Worm (Caenorhabditis elegans): ENCODE measurements around the gene fbxa-220.

fbxa-220 gene

ce11 chrIII:11474674-11475306 lies 9.2 kb downstream of the fbxa-220 start:
- TF ChIP-seq ZK546.5 (tag; optimal IDR thresholded peaks at IDR 0.05) (no peak), elt-1 (tag; optimal IDR thresholded peaks at IDR 0.05) (no peak), mdl-1 (tag; optimal IDR thresholded peaks at IDR 0.05) (no peak), ama-1 (optimal IDR thresholded peaks at IDR 0.05) (no peak)

- TF ChIP-seq nhr-23 (tag; optimal IDR thresholded peaks at IDR 0.05) (no peak), nhr-10 (tag; optimal IDR thresholded peaks at IDR 0.05) (no peak), ztf-1 (GFP tag; conservative IDR thresholded peaks at IDR 0.05) (no peak), ama-1 (optimal IDR thresholded peaks at IDR 0.05) (no peak), aly-2 (tag; optimal IDR thresholded peaks at IDR 0.05) (no peak), sma-3 (GFP tag; optimal IDR thresholded peaks at IDR 0.05) (no peak), nhr-12 (tag; optimal IDR thresholded peaks at IDR 0.05) (no peak), lsy-2 (tag; optimal IDR thresholded peaks at IDR 0.05) (no peak), elt-3 (tag; optimal IDR thresholded peaks at IDR 0.05) (no peak)
These were observed 11.1 kb downstream of the fbxa-220 start for ce11 chrIII:11472861-11473260.

- TF ChIP-seq ceh-82 (tag; optimal IDR thresholded peaks at IDR 0.05), result no peak
- TF ChIP-seq lsy-2 (tag; optimal IDR thresholded peaks at IDR 0.05), result peak in 1 of 2 experiments; percentile 20
These were observed 12.7 kb downstream of the fbxa-220 start for ce11 chrIII:11471336-11471735.

- TF ChIP-seq R02D3.7 (tag; optimal IDR thresholded peaks at IDR 0.05) (no peak), C34F6.9 (tag; optimal IDR thresholded peaks at IDR 0.05) (no peak), zag-1 (tag; optimal IDR thresholded peaks at IDR 0.05) (no peak), lin-13 (GFP tag; optimal IDR thresholded peaks at IDR 0.05) (no peak), nhr-23 (tag; optimal IDR thresholded peaks at IDR 0.05) (no peak), ceh-82 (tag; optimal IDR thresholded peaks at IDR 0.05) (no peak), ztf-4 (tag; optimal IDR thresholded peaks at IDR 0.05) (no peak), mab-5 (tag; optimal IDR thresholded peaks at IDR 0.05) (no peak), ama-1 (optimal IDR thresholded peaks at IDR 0.05) (no peak), nhr-129 (tag; optimal IDR thresholded peaks at IDR 0.05) (no peak)
These were observed 13.6 kb downstream of the fbxa-220 start, which contains the start of gene bed-2 for ce11 chrIII:11470311-11470858. TSS of gene bed-2 (minus strand) at chrIII:11470808.

- TF ChIP-seq unc-62 (GFP tag; optimal IDR thresholded peaks at IDR 0.05) (no peak), nhr-129 (tag; optimal IDR thresholded peaks at IDR 0.05) (peak; percentile 19), F13H6.1 (tag; optimal IDR thresholded peaks at IDR 0.05) (peak; percentile 9)
These were observed 16.1 kb downstream of the fbxa-220 start for ce11 chrIII:11467631-11468481.

- TF ChIP-seq R02D3.7 (tag; optimal IDR thresholded peaks at IDR 0.05) (no peak), nhr-10 (tag; optimal IDR thresholded peaks at IDR 0.05) (no peak), nhr-129 (tag; optimal IDR thresholded peaks at IDR 0.05) (peak; percentile 7)
These were observed 17.4 kb downstream of the fbxa-220 start for ce11 chrIII:11466420-11467188.

ce11 chrIII:11465394-11465948 lies 18.5 kb downstream of the fbxa-220 start:
- TF ChIP-seq gmeb-1 (tag; optimal IDR thresholded peaks at IDR 0.05) (peak; percentile 17), nhr-21 (tag; optimal IDR thresholded peaks at IDR 0.05) (no peak), blmp-1 (tag; optimal IDR thresholded peaks at IDR 0.05; ENCODE audit: insufficient read depth) (no peak), R02D3.7 (tag; optimal IDR thresholded peaks at IDR 0.05) (no peak), F13H6.1 (tag; optimal IDR thresholded peaks at IDR 0.05) (no peak), sem-4 (tag; optimal IDR thresholded peaks at IDR 0.05) (no peak), lin-39 (tag; optimal IDR thresholded peaks at IDR 0.05) (no peak), crh-2 (tag; optimal IDR thresholded peaks at IDR 0.05) (peak; percentile 31)
